Fruit fly (Drosophila melanogaster): ENCODE measurements around the gene Sec16.

The Sec16 gene

dm6 chrX:12653574-12653973 lies 57.7 kb downstream of the Sec16 start, which contains the start of gene CkIalpha (continued):
- TF ChIP-seq CG5953 (GFP tag; IDR thresholded peaks at IDR 0.05) (no peak), Tbp (GFP tag; optimal IDR thresholded peaks at IDR 0.05) (no peak), gcm (GFP tag; optimal IDR thresholded peaks at IDR 0.05) (no peak), Adf1 (GFP tag; IDR thresholded peaks at IDR 0.05) (peak; percentile 20; the same call in 1 of the 2 replicates), inv (GFP tag; IDR thresholded peaks at IDR 0.05; ENCODE audit: partially characterized antibody) (peak; percentile 98), CG1602 (GFP tag; optimal IDR thresholded peaks at IDR 0.05) (peak; percentile 22), CG7271 (tag; optimal IDR thresholded peaks at IDR 0.05) (no peak), CG7556 (GFP tag; optimal IDR thresholded peaks at IDR 0.05) (no peak), gce (GFP tag; IDR thresholded peaks at IDR 0.05) (peak; percentile 11; the same call in 1 of the 3 replicates), CG13624 (GFP tag; optimal IDR thresholded peaks at IDR 0.05) (peak; percentile 60), CG18599 (GFP tag; optimal IDR thresholded peaks at IDR 0.05) (peak; percentile 51), CG16779 (GFP tag; IDR thresholded peaks at IDR 0.05) (0 out of 2 replicates have a peak, but pooled peaks have one; percentile 30), pfk (GFP tag; optimal IDR thresholded peaks at IDR 0.05) (peak; percentile 92), CG18764 (GFP tag; optimal IDR thresholded peaks at IDR 0.05) (peak; percentile 15), hth (optimal IDR thresholded peaks at IDR 0.05) (no peak), lov (optimal IDR thresholded peaks at IDR 0.05) (no peak), lov (GFP tag; IDR thresholded peaks at IDR 0.05) (no peak), wor (GFP tag; IDR thresholded peaks at IDR 0.05) (no peak), Hmr (GFP tag; optimal IDR thresholded peaks at IDR 0.05) (peak; percentile 74), CG4854 (GFP tag; optimal IDR thresholded peaks at IDR 0.05) (peak; percentile 57), Stat92E (GFP tag; optimal IDR thresholded peaks at IDR 0.05) (no peak), Gsc (GFP tag; IDR thresholded peaks at IDR 0.05) (no peak), CG17912 (GFP tag; optimal IDR thresholded peaks at IDR 0.05) (peak; percentile 68), CG4707 (GFP tag; optimal IDR thresholded peaks at IDR 0.05) (no peak), CG15269 (tag; optimal IDR thresholded peaks at IDR 0.05) (no peak), danr (GFP tag; IDR thresholded peaks at IDR 0.05) (no peak), schlank (tag; optimal IDR thresholded peaks at IDR 0.05) (peak; percentile 20), nau (GFP tag; optimal IDR thresholded peaks at IDR 0.05) (no peak), Six4 (GFP tag; optimal IDR thresholded peaks at IDR 0.05) (peak; percentile 36), bab2 (GFP tag; optimal IDR thresholded peaks at IDR 0.05) (peak; percentile 32), CG3995 (GFP tag; optimal IDR thresholded peaks at IDR 0.05) (peak; percentile 79), Atf-2 (GFP tag; optimal IDR thresholded peaks at IDR 0.05) (peak; percentile 17), dimm (GFP tag; IDR thresholded peaks at IDR 0.05) (no peak), sr (GFP tag; IDR thresholded peaks at IDR 0.05) (no peak), peb (GFP tag; IDR thresholded peaks at IDR 0.05) (no peak), CG3726 (GFP tag; IDR thresholded peaks at IDR 0.05) (no peak), CG8924 (tag; optimal IDR thresholded peaks at IDR 0.05) (no peak), CG6791 (GFP tag; IDR thresholded peaks at IDR 0.05; ENCODE audit: partially characterized antibody) (peak; percentile 98), CG17612 (GFP tag; IDR thresholded peaks at IDR 0.05) (no peak), CG14441 (GFP tag; IDR thresholded peaks at IDR 0.05) (peak; percentile 61), HHEX (GFP tag; optimal IDR thresholded peaks at IDR 0.05) (no peak), Rx (GFP tag; IDR thresholded peaks at IDR 0.05) (no peak), CG6254 (GFP tag; optimal IDR thresholded peaks at IDR 0.05) (no peak), CG11504 (tag; optimal IDR thresholded peaks at IDR 0.05) (no peak), br (optimal IDR thresholded peaks at IDR 0.05) (no peak), kay (GFP tag; optimal IDR thresholded peaks at IDR 0.05) (peak; percentile 1), CG12104 (GFP tag; optimal IDR thresholded peaks at IDR 0.05) (no peak), Hsf (GFP tag; optimal IDR thresholded peaks at IDR 0.05) (peak; percentile 52), cwo (GFP tag; optimal IDR thresholded peaks at IDR 0.05) (no peak), Mad (GFP tag; optimal IDR thresholded peaks at IDR 0.05) (peak; percentile 57), Neu2 (GFP tag; optimal IDR thresholded peaks at IDR 0.05; ENCODE audit: borderline replicate concordance) (no peak), chinmo (GFP tag; IDR thresholded peaks at IDR 0.05; ENCODE audit: partially characterized antibody) (peak; percentile 99)
